Fruit fly (Drosophila melanogaster) whole organism: ENCODE measurements around the gene CG13884.

Experiments
- psq ChIP-seq: fragments of >200 bp; optimal IDR thresholded peaks from 2 replicates; lab custom pipeline; 2017
- usp ChIP-seq: fragments of >200 bp; optimal IDR thresholded peaks from 2 replicates; lab custom pipeline; 2017; ENCODE audit warnings: missing biosample characterization, missing genetic modification characterization, mixed read lengths

dm6 chr3L:377222-378071 lies 11.2 kb upstream of the CG13884 start:
- TF ChIP-seq psq (lab: Kevin White, UChicago), result no peak
- TF ChIP-seq usp (GFP tag; lab: Kevin White, UChicago), result no peak
